Worm (Caenorhabditis elegans) whole organism, L4 larva: ENCODE measurements around the gene Y22D7AL.4.

Source experiments
- T26A8.4 ChIP-seq: fragments of 200-800 bp; sonication (Bioruptor generic); IDR thresholded peaks from 2 replicates; pipeline ENCODE4 v1.3.6; 2022; ENCODE audit warnings: missing genetic modification characterization, missing compliant biosample characterization
- Y105C5A.15 ChIP-seq: fragments of 200-800 bp; sonication (Bioruptor generic); IDR thresholded peaks from 2 replicates; pipeline ENCODE4 v1.3.6; 2022; ENCODE audit warnings: missing genetic modification characterization, missing compliant biosample characterization
- dmd-6 ChIP-seq: fragments of 200-800 bp; sonication (Bioruptor generic); IDR thresholded peaks from 2 replicates; pipeline ENCODE4 v1.3.6; 2022; ENCODE audit warnings: missing genetic modification reagents, missing genetic modification characterization, missing compliant biosample characterization
- fkh-10 ChIP-seq: fragments of 150-350 bp; optimal IDR thresholded peaks from 2 replicates; lab custom pipeline; 2014; ENCODE audit warnings: missing biosample characterization, missing genetic modification reagents, missing genetic modification characterization
- lin-15B ChIP-seq: fragments of 150-350 bp; sonication (generic microtip); optimal IDR thresholded peaks from 3 replicates; lab custom pipeline; 2014; ENCODE audit warnings: missing biosample characterization, missing genetic modification characterization
- lin-39 ChIP-seq: fragments of 150-350 bp; optimal IDR thresholded peaks from 2 replicates; lab custom pipeline; 2014; ENCODE audit warnings: missing biosample characterization, missing genetic modification reagents, missing genetic modification characterization
- pha-4 ChIP-seq, 2 experiments: fragments of 150-350 bp in 1 of 2; fragments of 200-800 bp in 1 of 2; sonication (Bioruptor generic) in 1 of 2; IDR thresholded peaks in 1 of 2; optimal IDR thresholded peaks in 1 of 2; 2 replicates each; pipeline versions ENCODE4 v1.3.6 to Lab custom; 2014 to 2022; ENCODE audit warnings: missing genetic modification characterization in 2 of 2, missing genetic modification reagents in 2 of 2, missing biosample characterization in 1 of 2, missing compliant biosample characterization in 1 of 2
- sdz-12 ChIP-seq: fragments of 200-800 bp; sonication (Bioruptor generic); optimal IDR thresholded peaks from 2 replicates; lab custom pipeline; 2018; ENCODE audit warnings: mild to moderate bottlenecking, missing genetic modification characterization, missing compliant biosample characterization

- TF ChIP-seq fkh-10 (GFP tag; lab: Kevin White, UChicago): no peak
- TF ChIP-seq lin-39 (tag; lab: Kevin White, UChicago): no peak
- TF ChIP-seq sdz-12 (GFP tag; lab: Kevin White, UChicago): no peak
- TF ChIP-seq lin-15B: no peak
- no peak for TF ChIP-seq dmd-6
- TF ChIP-seq pha-4 (GFP tag; IDR thresholded peaks at IDR 0.05; lab: Robert Waterston, UW): no peak
- TF ChIP-seq pha-4 (tag; optimal IDR thresholded peaks at IDR 0.05; lab: Kevin White, UChicago): no peak
- no peak for TF ChIP-seq T26A8.4 (GFP tag; lab: Robert Waterston, UW)
- TF ChIP-seq Y105C5A.15 (GFP tag; lab: Robert Waterston, UW): no peak
Measured at ce11 chrIII:1584216-1584715, 42.2 kb upstream of the Y22D7AL.4 start.
